Worm (Caenorhabditis elegans): ENCODE data around the gene ttc-36.

The ttc-36 gene

ce11 chrII:9989533-9989932, 40.5 kb upstream of the ttc-36 start:
- TF ChIP-seq unc-30 (tag; optimal IDR thresholded peaks at IDR 0.05) (no peak), lir-3 (tag; optimal IDR thresholded peaks at IDR 0.05; ENCODE audit: poor library complexity) (no peak), isw-1 (GFP tag; IDR thresholded peaks at IDR 0.05) (no peak), fkh-10 (GFP tag; optimal IDR thresholded peaks at IDR 0.05) (no peak), nhr-85 (tag) (no peak), tlp-1 (tag; optimal IDR thresholded peaks at IDR 0.05) (no peak), lin-14 (GFP tag; optimal IDR thresholded peaks at IDR 0.05) (peak; percentile 73), vab-15 (tag; optimal IDR thresholded peaks at IDR 0.05) (no peak), ztf-4 (tag; optimal IDR thresholded peaks at IDR 0.05) (no peak), tbx-2 (tag; optimal IDR thresholded peaks at IDR 0.05) (peak; percentile 6), C34B4.2 (tag; optimal IDR thresholded peaks at IDR 0.05) (no peak), unc-98 (GFP tag; IDR thresholded peaks at IDR 0.05) (no peak), ets-5 (GFP tag; IDR thresholded peaks at IDR 0.05) (no peak), skn-1 (tag; optimal IDR thresholded peaks at IDR 0.05) (no peak), snpc-4 (tag; optimal IDR thresholded peaks at IDR 0.05) (no peak), fos-1 (tag; optimal IDR thresholded peaks at IDR 0.05) (no peak), rnt-1 (tag; optimal IDR thresholded peaks at IDR 0.05) (peak; percentile 2), ceh-8 (GFP tag; optimal IDR thresholded peaks at IDR 0.05) (no peak), pag-3 (tag; optimal IDR thresholded peaks at IDR 0.05; ENCODE audit: borderline replicate concordance, insufficient read depth) (peak; percentile 31), dsc-1 (tag; optimal IDR thresholded peaks at IDR 0.05) (peak; percentile 50), pax-3 (tag; optimal IDR thresholded peaks at IDR 0.05) (no peak), F16B12.6 (tag; optimal IDR thresholded peaks at IDR 0.05) (no peak), ztf-11 (tag; optimal IDR thresholded peaks at IDR 0.05) (no peak), irx-1 (tag; optimal IDR thresholded peaks at IDR 0.05) (no peak)

- TF ChIP-seq fkh-10 (GFP tag; optimal IDR thresholded peaks at IDR 0.05) = no peak
Measured at ce11 chrII:9990812-9991211, 39.2 kb upstream of the ttc-36 start, which contains the start of gene lec-3. Gene lec-3 (plus strand): TSS chrII:9991112.

ce11 chrII:9992474-9992873, 37.5 kb upstream of the ttc-36 start:
- TF ChIP-seq hlh-17 (GFP tag; optimal IDR thresholded peaks at IDR 0.05; ENCODE audit: borderline replicate concordance) (no peak), lin-14 (GFP tag; optimal IDR thresholded peaks at IDR 0.05) (peak; percentile 67), tbx-2 (tag; optimal IDR thresholded peaks at IDR 0.05) (peak; percentile 30), pqm-1 (tag; optimal IDR thresholded peaks at IDR 0.05) (no peak), grh-1 (GFP tag; IDR thresholded peaks at IDR 0.05) (no peak), fkh-8 (tag; optimal IDR thresholded peaks at IDR 0.05) (no peak), hpl-2 (GFP tag; optimal IDR thresholded peaks at IDR 0.05) (no peak), fkh-4 (tag; optimal IDR thresholded peaks at IDR 0.05; ENCODE audit: borderline replicate concordance) (no peak), lin-35 (GFP tag; optimal IDR thresholded peaks at IDR 0.05) (no peak), rnt-1 (tag; optimal IDR thresholded peaks at IDR 0.05) (no peak), mef-2 (tag; optimal IDR thresholded peaks at IDR 0.05) (no peak), snpc-4 (tag; optimal IDR thresholded peaks at IDR 0.05) (no peak), ceh-63 (GFP tag; optimal IDR thresholded peaks at IDR 0.05) (no peak), F16B12.6 (tag; optimal IDR thresholded peaks at IDR 0.05) (no peak), snu-23 (GFP tag; optimal IDR thresholded peaks at IDR 0.05) (no peak), dsc-1 (tag; optimal IDR thresholded peaks at IDR 0.05) (no peak), C04F5.9 (tag; optimal IDR thresholded peaks at IDR 0.05) (no peak), egl-13 (tag; optimal IDR thresholded peaks at IDR 0.05) (no peak), efl-1 (optimal IDR thresholded peaks at IDR 0.05) (no peak), efl-1 (GFP tag; optimal IDR thresholded peaks at IDR 0.05 in 1 of 2) (no peak), lir-3 (tag; optimal IDR thresholded peaks at IDR 0.05; ENCODE audit: poor library complexity) (no peak), zip-4 (GFP tag; optimal IDR thresholded peaks at IDR 0.05) (no peak), mab-9 (GFP tag; IDR thresholded peaks at IDR 0.05) (no peak), alr-1 (tag; optimal IDR thresholded peaks at IDR 0.05; ENCODE audit: borderline replicate concordance) (no peak), fkh-10 (GFP tag; optimal IDR thresholded peaks at IDR 0.05) (peak; percentile 89)
